Fruit fly (Drosophila melanogaster): ENCODE measurements around the gene mRpL13.

DNA sequence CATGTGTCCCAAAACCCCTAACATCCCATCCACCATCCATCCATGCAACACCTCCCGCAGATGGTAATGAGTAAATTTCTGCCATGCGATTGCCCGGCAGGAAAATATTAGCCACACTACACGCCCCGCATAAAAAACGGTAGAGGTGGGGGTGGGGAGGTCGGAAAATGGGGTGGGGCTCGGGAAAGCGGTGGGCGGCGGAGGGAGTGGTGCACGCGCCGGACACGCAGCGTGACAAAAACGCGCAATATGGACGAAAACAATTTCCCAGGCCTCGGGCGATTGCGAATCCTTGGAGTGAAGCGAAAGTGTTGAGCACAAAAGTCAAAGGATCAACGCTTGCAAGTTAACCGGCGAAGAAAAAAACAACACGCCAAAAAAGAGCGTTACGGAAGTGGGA, 37.3 kb upstream of the mRpL13 start:
- TF ChIP-seq h (optimal IDR thresholded peaks at IDR 0.05) (no peak), ttk (optimal IDR thresholded peaks at IDR 0.05) (no peak), psq (optimal IDR thresholded peaks at IDR 0.05) (no peak)

Measured in Kc167 (cell line).